Worm (Caenorhabditis elegans): ENCODE results near the gene srj-27.

ce11 chrV:15153277-15153676, 26.0 kb upstream of the srj-27 start, which contains the start of gene srh-55:
- no peak for TF ChIP-seq cog-1 (tag; optimal IDR thresholded peaks at IDR 0.05)
- TF ChIP-seq flt-1 (GFP tag; IDR thresholded peaks at IDR 0.05): no peak
- TF ChIP-seq ztf-23 (GFP tag; IDR thresholded peaks at IDR 0.05): no peak
- no peak for TF ChIP-seq med-1 (GFP tag; optimal IDR thresholded peaks at IDR 0.05; ENCODE audit: insufficient read depth)

All from whole organism, midembryonic.